Fruit fly (Drosophila melanogaster): ENCODE data around the gene mas.

The mas gene

DNA sequence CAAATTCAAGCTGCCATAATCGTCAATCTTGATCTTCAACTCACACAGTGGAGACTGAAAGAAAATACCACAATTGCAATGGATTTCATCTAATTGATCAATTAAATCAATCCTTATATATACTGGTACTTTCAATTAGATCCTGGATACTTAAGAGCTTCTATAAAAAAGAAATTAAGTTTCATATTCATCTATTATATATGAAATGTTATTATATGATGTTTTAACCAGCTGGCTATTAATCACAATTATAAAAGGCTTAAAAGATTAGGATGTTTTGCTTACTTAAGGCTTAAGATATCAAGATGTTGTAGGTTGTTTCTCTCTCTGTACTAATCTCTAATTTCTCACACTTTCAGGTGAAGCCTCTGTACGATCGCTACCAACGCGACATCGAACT lies 37.6 kb upstream of the mas start:
- TF ChIP-seq CG8159 (tag; optimal IDR thresholded peaks at IDR 0.05), result no peak
- no peak for TF ChIP-seq CG8301 (tag; optimal IDR thresholded peaks at IDR 0.05)
- TF ChIP-seq CG32121 (GFP tag; IDR thresholded peaks at IDR 0.05), result no peak
- no peak for TF ChIP-seq CG4496 (GFP tag; IDR thresholded peaks at IDR 0.05)
- TF ChIP-seq CG17806 (tag; optimal IDR thresholded peaks at IDR 0.05), result no peak
- no peak for TF ChIP-seq CG14655 (GFP tag; optimal IDR thresholded peaks at IDR 0.05)
- no peak for TF ChIP-seq Pif1B (GFP tag; optimal IDR thresholded peaks at IDR 0.05)
- no peak for TF ChIP-seq CG12605 (GFP tag; IDR thresholded peaks at IDR 0.05)
- TF ChIP-seq CG13204 (GFP tag; optimal IDR thresholded peaks at IDR 0.05), result no peak
- no peak for TF ChIP-seq fd96Ca (GFP tag; IDR thresholded peaks at IDR 0.05)
- no peak for TF ChIP-seq EcR (GFP tag; optimal IDR thresholded peaks at IDR 0.05)
- no peak for TF ChIP-seq CG34367 (tag; optimal IDR thresholded peaks at IDR 0.05)
- TF ChIP-seq Snoo (tag; optimal IDR thresholded peaks at IDR 0.05), result no peak
- TF ChIP-seq CG10348 (GFP tag; IDR thresholded peaks at IDR 0.05), result no peak
- no peak for TF ChIP-seq Pif1A (GFP tag; optimal IDR thresholded peaks at IDR 0.05)
- no peak for TF ChIP-seq rn (GFP tag; IDR thresholded peaks at IDR 0.05)
- no peak for TF ChIP-seq D1 (tag; optimal IDR thresholded peaks at IDR 0.05)
- no peak for TF ChIP-seq Ets98B (GFP tag; IDR thresholded peaks at IDR 0.05)
- TF ChIP-seq CG9948 (tag; optimal IDR thresholded peaks at IDR 0.05), result no peak
- no peak for TF ChIP-seq CG15710 (tag; optimal IDR thresholded peaks at IDR 0.05)

DNA sequence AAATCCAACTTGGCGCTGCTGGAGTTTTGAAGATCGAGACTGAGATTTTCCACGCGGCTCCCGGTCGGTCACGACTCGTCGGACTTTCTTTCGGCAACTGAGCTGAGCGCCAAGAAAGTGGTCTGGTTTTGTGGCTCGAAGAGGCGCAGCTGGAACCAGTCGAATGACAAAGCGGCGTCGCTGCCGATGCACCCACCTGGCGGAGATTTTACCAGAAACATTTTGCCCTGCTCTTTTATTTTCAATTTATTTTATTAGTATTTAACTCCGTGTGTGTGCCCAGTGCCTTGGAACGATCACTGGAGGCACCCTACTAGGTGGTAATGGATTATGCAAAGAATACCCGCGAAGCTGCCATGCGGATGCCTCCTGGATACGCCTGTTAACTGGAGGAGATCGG lies 37.0 kb upstream of the mas start, which contains the start of gene CG15005:
TSS of gene CG15005 (minus strand) at position 101 of the 400 bp plus-strand sequence.
- no peak for TF ChIP-seq Pif1B (GFP tag; optimal IDR thresholded peaks at IDR 0.05)
- no peak for TF ChIP-seq CG10348 (GFP tag; IDR thresholded peaks at IDR 0.05)
- TF ChIP-seq CG8159 (tag; optimal IDR thresholded peaks at IDR 0.05), result no peak
- no peak for TF ChIP-seq CG17806 (tag; optimal IDR thresholded peaks at IDR 0.05)
- TF ChIP-seq CG15710 (tag; optimal IDR thresholded peaks at IDR 0.05), result no peak
- no peak for TF ChIP-seq CG9948 (tag; optimal IDR thresholded peaks at IDR 0.05)
- TF ChIP-seq Pif1A (GFP tag; optimal IDR thresholded peaks at IDR 0.05), result no peak
- no peak for TF ChIP-seq CG12605 (GFP tag; IDR thresholded peaks at IDR 0.05)
- no peak for TF ChIP-seq CG14655 (GFP tag; optimal IDR thresholded peaks at IDR 0.05)
- TF ChIP-seq CG32121 (GFP tag; IDR thresholded peaks at IDR 0.05), result no peak
- TF ChIP-seq rn (GFP tag; IDR thresholded peaks at IDR 0.05), result no peak
- TF ChIP-seq CG8301 (tag; optimal IDR thresholded peaks at IDR 0.05), result no peak
- no peak for TF ChIP-seq CG34367 (tag; optimal IDR thresholded peaks at IDR 0.05)
- no peak for TF ChIP-seq Ets98B (GFP tag; IDR thresholded peaks at IDR 0.05)
- no peak for TF ChIP-seq gl (tag; optimal IDR thresholded peaks at IDR 0.05)
- no peak for TF ChIP-seq EcR (GFP tag; optimal IDR thresholded peaks at IDR 0.05)
- TF ChIP-seq CG4496 (GFP tag; IDR thresholded peaks at IDR 0.05), result no peak

DNA sequence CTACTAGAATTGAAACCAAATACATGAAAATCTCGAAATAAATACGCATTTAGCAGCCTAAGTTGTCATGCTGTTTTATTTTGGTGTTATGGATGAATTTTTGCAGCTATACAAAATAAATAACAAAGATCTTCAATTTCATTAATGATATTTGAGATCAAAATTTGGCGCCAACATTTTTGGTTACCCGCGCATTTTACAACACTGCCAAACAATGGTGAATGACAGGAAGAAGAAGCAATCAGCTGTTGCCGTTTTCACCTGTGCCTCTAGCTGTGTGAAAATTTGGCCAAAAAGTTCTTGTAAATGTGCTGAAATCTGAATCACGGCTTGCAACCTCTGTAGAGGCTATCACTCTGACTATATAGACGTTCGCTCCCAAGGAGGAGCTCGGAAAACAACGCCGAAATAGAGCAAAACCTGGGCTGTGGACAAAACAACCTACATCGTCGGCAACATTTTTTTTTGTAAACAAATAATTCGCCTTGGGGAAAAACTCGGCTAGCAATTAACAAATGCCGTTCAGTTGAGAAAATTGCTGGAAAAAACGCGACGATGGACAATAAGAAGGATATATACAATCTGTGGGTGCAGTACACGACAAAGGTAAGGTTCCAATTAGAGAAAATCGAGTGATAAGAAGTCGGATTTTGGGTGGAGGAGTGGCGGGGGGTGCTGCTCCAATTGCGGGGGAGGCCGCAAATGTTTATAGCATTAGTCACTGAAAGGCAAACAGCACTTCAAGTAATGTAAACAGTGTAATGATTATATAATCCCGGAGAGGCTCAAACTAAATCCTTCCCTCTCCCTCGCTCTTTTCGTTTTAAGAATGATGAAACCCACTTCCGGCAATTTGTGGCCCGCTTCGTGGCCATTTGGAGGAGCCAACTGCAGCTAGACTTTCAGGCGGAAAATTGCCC lies 26.7 kb upstream of the mas start, which contains the start of gene CG43367:
TSS of gene CG43367 (plus strand) at position 264 of the 920 bp plus-strand sequence.
- TF ChIP-seq CG14655 (GFP tag; optimal IDR thresholded peaks at IDR 0.05) (no peak), CG32121 (GFP tag; IDR thresholded peaks at IDR 0.05) (0 out of 2 replicates have a peak, but pooled peaks have one; percentile 14)

DNA sequence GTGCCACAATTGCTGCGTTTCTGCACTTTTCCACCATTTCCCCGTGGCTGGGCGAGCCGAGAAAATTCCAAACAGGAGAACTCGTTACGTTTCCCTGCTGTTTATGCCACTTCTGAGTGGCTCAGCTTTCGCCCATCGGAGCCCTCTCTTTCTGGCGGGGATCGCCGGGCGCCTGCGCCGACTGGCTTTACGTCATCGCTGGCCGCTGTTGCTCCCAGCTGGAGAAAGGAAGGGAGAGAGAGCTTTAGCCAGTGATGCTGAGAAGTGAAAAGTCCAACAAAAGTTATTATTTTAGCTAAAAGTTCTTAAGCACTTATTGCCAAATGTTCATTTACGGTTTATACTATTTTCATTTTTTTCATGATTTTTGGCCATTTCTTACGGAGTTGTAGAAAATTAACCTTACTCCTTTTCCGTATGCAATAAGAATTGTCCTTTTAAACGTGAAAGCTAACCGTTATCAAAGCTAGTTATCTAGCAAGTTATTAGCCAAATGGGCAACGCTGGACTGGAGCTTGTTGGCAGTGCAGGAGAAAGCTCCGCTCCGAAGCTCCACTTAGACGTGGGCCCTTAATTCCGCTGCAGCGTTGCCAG lies 20.8 kb upstream of the mas start, which contains the start of the genes Teh2 and tipE:
TSS of gene Teh2 (minus strand) at position 94 of the 594 bp plus-strand sequence.
TSS of gene tipE (plus strand) at position 570 of the 594 bp plus-strand sequence.
- TF ChIP-seq CG10348 (GFP tag; IDR thresholded peaks at IDR 0.05) (no peak), CG13204 (GFP tag; optimal IDR thresholded peaks at IDR 0.05) (no peak), CG12605 (GFP tag; IDR thresholded peaks at IDR 0.05) (no peak), D1 (tag; optimal IDR thresholded peaks at IDR 0.05) (no peak), CG9948 (tag; optimal IDR thresholded peaks at IDR 0.05) (no peak), CG15710 (tag; optimal IDR thresholded peaks at IDR 0.05) (no peak), Pif1A (GFP tag; optimal IDR thresholded peaks at IDR 0.05) (no peak), CG14655 (GFP tag; optimal IDR thresholded peaks at IDR 0.05) (no peak), rn (GFP tag; IDR thresholded peaks at IDR 0.05) (no peak), CG8159 (tag; optimal IDR thresholded peaks at IDR 0.05) (no peak), CG17806 (tag; optimal IDR thresholded peaks at IDR 0.05) (no peak), fd96Ca (GFP tag; IDR thresholded peaks at IDR 0.05) (no peak), CG4496 (GFP tag; IDR thresholded peaks at IDR 0.05) (no peak), EcR (GFP tag; optimal IDR thresholded peaks at IDR 0.05) (no peak), gl (tag; optimal IDR thresholded peaks at IDR 0.05) (no peak), Snoo (tag; optimal IDR thresholded peaks at IDR 0.05) (no peak), CG34367 (tag; optimal IDR thresholded peaks at IDR 0.05) (no peak), Ets98B (GFP tag; IDR thresholded peaks at IDR 0.05) (no peak), Pif1B (GFP tag; optimal IDR thresholded peaks at IDR 0.05) (no peak)

DNA sequence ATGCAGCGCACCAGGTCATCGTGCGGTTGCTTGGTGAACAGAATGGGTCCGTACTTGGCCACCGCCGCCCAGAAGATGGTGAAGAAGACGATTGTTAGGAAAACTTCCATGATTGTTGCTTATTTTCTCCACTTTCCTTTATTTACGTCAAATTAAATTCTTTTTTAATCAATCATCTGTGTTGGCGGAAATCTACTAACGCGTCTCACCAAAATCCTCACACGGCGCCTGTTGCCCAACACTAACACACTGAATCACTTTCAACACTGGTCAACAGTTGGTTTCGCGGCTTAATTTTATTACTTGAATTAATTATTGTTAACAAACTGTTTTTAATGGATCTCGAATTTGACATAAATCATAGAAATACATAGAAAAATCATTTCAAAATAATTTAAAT lies 19.4 kb upstream of the mas start, which contains the start of gene VhaM9.7-c:
TSS of gene VhaM9.7-c (minus strand) at position 207 of the 400 bp plus-strand sequence.
- TF ChIP-seq rn (GFP tag; IDR thresholded peaks at IDR 0.05) (0 out of 2 replicates have a peak, but pooled peaks have one; percentile 11), CG9948 (tag; optimal IDR thresholded peaks at IDR 0.05) (no peak), EcR (GFP tag; optimal IDR thresholded peaks at IDR 0.05) (no peak), CG15710 (tag; optimal IDR thresholded peaks at IDR 0.05) (peak; percentile 4), Pif1A (GFP tag; optimal IDR thresholded peaks at IDR 0.05) (no peak), fd96Ca (GFP tag; IDR thresholded peaks at IDR 0.05) (no peak), D1 (tag; optimal IDR thresholded peaks at IDR 0.05) (peak; percentile 6), gl (tag; optimal IDR thresholded peaks at IDR 0.05) (no peak), CG8159 (tag; optimal IDR thresholded peaks at IDR 0.05) (peak; percentile 18)

Measured in whole organism, pupa.